Worm (Caenorhabditis elegans) whole organism, mixed stage, embryonic: ENCODE data around the gene C40H1.9.

Source experiments
- M03D4.4 ChIP-seq: sonication (generic microtip); optimal IDR thresholded peaks from 2 replicates; lab custom pipeline; 2017; ENCODE audit warnings: mild to moderate bottlenecking, missing genetic modification characterization, missing compliant biosample characterization
- bed-3 ChIP-seq: fragments of 200-800 bp; sonication (Bioruptor generic); optimal IDR thresholded peaks from 3 replicates; lab custom pipeline; 2018; ENCODE audit warnings: mild to moderate bottlenecking, missing genetic modification characterization, moderate library complexity, missing compliant biosample characterization
- blmp-1 ChIP-seq: fragments of 150-350 bp; optimal IDR thresholded peaks from 2 replicates; lab custom pipeline; 2014; ENCODE audit warnings: missing biosample characterization, missing genetic modification characterization
- ceh-39 ChIP-seq: fragments of 150-350 bp; optimal IDR thresholded peaks from 2 replicates; lab custom pipeline; 2014; ENCODE audit warnings: missing biosample characterization, missing genetic modification characterization
- ceh-43 ChIP-seq: fragments of 200-800 bp; sonication (Bioruptor generic); optimal IDR thresholded peaks from 2 replicates; lab custom pipeline; 2018; ENCODE audit warnings: mild to moderate bottlenecking, missing genetic modification characterization, moderate library complexity, missing compliant biosample characterization
- ceh-83 ChIP-seq: fragments of 200-800 bp; sonication (Bioruptor generic); optimal IDR thresholded peaks from 2 replicates; lab custom pipeline; 2018; ENCODE audit warnings: mild to moderate bottlenecking, missing genetic modification characterization, missing compliant biosample characterization
- ces-1 ChIP-seq: fragments of 150-350 bp; optimal IDR thresholded peaks from 2 replicates; lab custom pipeline; 2014; ENCODE audit warnings: missing biosample characterization, missing genetic modification reagents, missing genetic modification characterization
- cnd-1 ChIP-seq: fragments of 200-800 bp; sonication (Bioruptor generic); optimal IDR thresholded peaks from 2 replicates; lab custom pipeline; 2018; ENCODE audit warnings: mild to moderate bottlenecking, missing genetic modification characterization, missing compliant biosample characterization
- drap-1 ChIP-seq: fragments of 200-800 bp; sonication (Bioruptor generic); optimal IDR thresholded peaks from 3 replicates; lab custom pipeline; 2018; ENCODE audit warnings: mild to moderate bottlenecking, missing genetic modification characterization, missing compliant biosample characterization
- elt-1 ChIP-seq: sonication (generic microtip); optimal IDR thresholded peaks from 2 replicates; lab custom pipeline; 2017; ENCODE audit warnings: missing genetic modification characterization, mild to moderate bottlenecking, missing compliant biosample characterization, antibody characterized with exemption, moderate library complexity, borderline replicate concordance; ENCODE audit not compliant: insufficient read depth
- elt-3 ChIP-seq: fragments of 150-350 bp; optimal IDR thresholded peaks from 2 replicates; lab custom pipeline; 2014; ENCODE audit warnings: missing biosample characterization, missing genetic modification characterization
- flh-1 ChIP-seq: fragments of 200-800 bp; sonication (Bioruptor generic); optimal IDR thresholded peaks from 2 replicates; lab custom pipeline; 2018; ENCODE audit warnings: mild to moderate bottlenecking, missing genetic modification characterization, moderate library complexity, missing compliant biosample characterization
- ham-2 ChIP-seq: fragments of 200-800 bp; sonication (Bioruptor generic); optimal IDR thresholded peaks from 2 replicates; lab custom pipeline; 2018; ENCODE audit warnings: mild to moderate bottlenecking, missing genetic modification characterization, missing compliant biosample characterization
- hlh-1 ChIP-seq: fragments of 150-350 bp; optimal IDR thresholded peaks from 2 replicates; lab custom pipeline; 2014; ENCODE audit warnings: missing biosample characterization, missing genetic modification reagents, missing genetic modification characterization
- lin-13 ChIP-seq: fragments of 150-350 bp; optimal IDR thresholded peaks from 2 replicates; lab custom pipeline; 2014; ENCODE audit warnings: missing biosample characterization, missing genetic modification characterization
- lin-32 ChIP-seq: fragments of 200-800 bp; sonication (Bioruptor generic); optimal IDR thresholded peaks from 2 replicates; lab custom pipeline; 2018; ENCODE audit warnings: mild to moderate bottlenecking, missing genetic modification characterization, missing compliant biosample characterization
- lsy-2 ChIP-seq: fragments of 150-350 bp; optimal IDR thresholded peaks from 2 replicates; lab custom pipeline; 2014; ENCODE audit warnings: missing biosample characterization, missing genetic modification characterization
- mep-1 ChIP-seq: fragments of 150-350 bp; optimal IDR thresholded peaks from 2 replicates; lab custom pipeline; 2017; ENCODE audit warnings: missing biosample characterization, missing genetic modification reagents, missing genetic modification characterization, inconsistent platforms
- nhr-12 ChIP-seq: fragments of 150-350 bp; optimal IDR thresholded peaks from 2 replicates; lab custom pipeline; 2014; ENCODE audit warnings: missing biosample characterization, missing genetic modification characterization
- nhr-2 ChIP-seq: fragments of 150-350 bp; optimal IDR thresholded peaks from 2 replicates; lab custom pipeline; 2014; ENCODE audit warnings: missing biosample characterization, missing genetic modification characterization
- nhr-28 ChIP-seq: fragments of 150-350 bp; optimal IDR thresholded peaks from 2 replicates; lab custom pipeline; 2014; ENCODE audit warnings: missing biosample characterization, missing genetic modification characterization
- nhr-76 ChIP-seq: sonication (generic microtip); optimal IDR thresholded peaks from 2 replicates; lab custom pipeline; 2017; ENCODE audit warnings: missing biosample characterization, missing genetic modification characterization
- pha-4 ChIP-seq: fragments of 150-350 bp; optimal IDR thresholded peaks from 2 replicates; lab custom pipeline; 2018; ENCODE audit warnings: missing biosample characterization, missing genetic modification reagents, missing genetic modification characterization
- sem-2 ChIP-seq: fragments of 200-800 bp; sonication (Bioruptor generic); optimal IDR thresholded peaks from 2 replicates; lab custom pipeline; 2018; ENCODE audit warnings: mild to moderate bottlenecking, missing genetic modification characterization, missing compliant biosample characterization
- snpc-4 ChIP-seq: fragments of 150-350 bp; optimal IDR thresholded peaks from 2 replicates; lab custom pipeline; 2014; ENCODE audit warnings: missing biosample characterization, missing genetic modification characterization
- sptf-1 ChIP-seq: sonication (generic microtip); optimal IDR thresholded peaks from 2 replicates; lab custom pipeline; 2017; ENCODE audit warnings: mild to moderate bottlenecking, missing genetic modification characterization, moderate library complexity, missing compliant biosample characterization
- unc-120 ChIP-seq: sonication (generic microtip); optimal IDR thresholded peaks from 2 replicates; lab custom pipeline; 2017; ENCODE audit warnings: missing genetic modification characterization, missing compliant biosample characterization; ENCODE audit not compliant: poor library complexity, severe bottlenecking
- unc-39 ChIP-seq: fragments of 150-350 bp; optimal IDR thresholded peaks from 2 replicates; lab custom pipeline; 2014; ENCODE audit warnings: missing biosample characterization, missing genetic modification characterization
- unc-62 ChIP-seq: fragments of 150-350 bp; optimal IDR thresholded peaks from 2 replicates; lab custom pipeline; 2014; ENCODE audit warnings: missing biosample characterization, missing genetic modification reagents, missing genetic modification characterization
- zip-8 ChIP-seq: fragments of 150-350 bp; optimal IDR thresholded peaks from 2 replicates; lab custom pipeline; 2014; ENCODE audit warnings: missing biosample characterization, missing genetic modification characterization
- ztf-11 ChIP-seq: fragments of 150-350 bp; optimal IDR thresholded peaks from 2 replicates; lab custom pipeline; 2014; ENCODE audit warnings: missing biosample characterization, missing genetic modification characterization

Gene C40H1.9

DNA sequence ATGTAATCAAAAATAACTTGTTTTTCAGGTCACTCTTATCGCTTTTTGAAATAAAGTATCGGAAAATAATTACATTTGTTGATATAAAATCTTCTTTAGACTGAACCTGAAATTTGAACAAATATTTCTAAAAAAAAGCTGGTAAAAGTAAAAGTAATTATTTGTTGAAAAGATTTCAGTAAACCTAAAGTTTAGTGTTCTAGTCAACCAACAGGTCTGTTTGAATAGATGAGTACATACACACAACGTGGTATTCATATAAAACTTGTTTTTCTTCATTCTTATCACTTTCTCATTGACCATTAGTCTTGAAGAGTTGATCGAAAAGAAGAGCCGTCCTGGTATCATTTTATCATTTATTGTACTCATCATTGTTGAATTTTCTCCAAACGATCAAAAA lies at the start of gene C40H1.9:
Gene C40H1.9 (plus strand): TSS at position 301 of the 400 bp plus-strand sequence.
- TF ChIP-seq nhr-76: no peak
- TF ChIP-seq hlh-1 (tag; lab: Kevin White, UChicago): no peak
- no peak for TF ChIP-seq lsy-2
- no peak for TF ChIP-seq nhr-28 (tag; lab: Kevin White, UChicago)
- no peak for TF ChIP-seq mep-1 (tag; lab: Kevin White, UChicago)
- no peak for TF ChIP-seq snpc-4 (tag; lab: Kevin White, UChicago)
- TF ChIP-seq M03D4.4: no peak
- no peak for TF ChIP-seq nhr-2 (tag; lab: Kevin White, UChicago)
- no peak for TF ChIP-seq blmp-1
- TF ChIP-seq sptf-1 (tag; lab: Kevin White, UChicago): no peak
- TF ChIP-seq ces-1: no peak

DNA sequence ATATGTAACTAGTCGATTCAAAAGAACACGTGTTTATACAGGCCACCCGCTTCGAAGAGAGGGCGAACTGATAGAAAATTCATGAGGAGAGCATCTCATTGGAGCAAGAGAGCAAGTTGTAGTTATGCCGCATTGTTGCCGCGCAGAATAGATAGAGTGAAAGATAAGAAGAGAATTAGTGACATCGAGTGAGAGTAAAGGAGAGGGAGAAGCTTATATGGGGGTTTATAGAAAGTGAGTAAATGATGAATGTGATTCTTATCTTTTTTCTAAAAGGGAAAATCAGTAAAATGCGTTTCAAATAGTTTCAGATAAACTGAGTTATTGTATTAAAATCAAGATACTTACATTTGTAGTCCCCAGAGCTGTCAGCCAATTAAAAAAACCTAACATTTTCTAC lies 49.6 kb upstream of the C40H1.9 start:
- TF ChIP-seq ceh-43 (GFP tag; lab: Kevin White, UChicago) (no peak), snpc-4 (tag; lab: Kevin White, UChicago) (no peak), blmp-1 (no peak), zip-8 (tag; lab: Kevin White, UChicago) (no peak), unc-39 (tag; lab: Kevin White, UChicago) (no peak), sem-2 (no peak), lin-13 (tag; lab: Kevin White, UChicago) (no peak)

DNA sequence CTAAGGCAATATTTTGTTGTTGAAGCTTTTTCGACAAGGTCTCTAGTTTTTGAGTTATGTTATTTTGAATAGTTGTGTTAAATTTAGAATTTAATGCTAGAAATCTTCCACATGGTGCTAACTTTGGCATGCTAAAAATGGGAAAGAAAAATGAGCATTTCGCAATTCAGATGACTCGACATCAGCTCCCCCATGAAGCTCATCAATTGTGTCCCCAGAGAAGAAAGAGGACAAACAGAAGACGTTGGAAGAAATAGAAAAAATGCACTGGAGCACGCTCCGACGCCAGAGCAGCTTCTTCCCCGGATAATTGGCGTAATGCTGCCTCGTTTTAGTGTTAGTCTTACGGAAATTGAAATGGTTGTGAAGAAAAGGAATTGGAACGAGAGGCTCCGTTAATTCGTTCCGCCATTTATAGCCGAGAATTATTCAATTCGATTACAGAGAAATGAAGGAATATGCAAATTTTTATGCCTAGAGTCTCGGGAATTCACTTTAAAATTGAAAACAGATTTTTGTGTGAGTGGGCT lies 48.3 kb upstream of the C40H1.9 start:
- no peak for TF ChIP-seq ztf-11 (tag; lab: Kevin White, UChicago)
- no peak for TF ChIP-seq drap-1 (GFP tag; lab: Kevin White, UChicago)
- TF ChIP-seq ces-1: peak; percentile 81
- no peak for TF ChIP-seq elt-3 (tag; lab: Kevin White, UChicago)
- TF ChIP-seq cnd-1 (tag; lab: Kevin White, UChicago): no peak

DNA sequence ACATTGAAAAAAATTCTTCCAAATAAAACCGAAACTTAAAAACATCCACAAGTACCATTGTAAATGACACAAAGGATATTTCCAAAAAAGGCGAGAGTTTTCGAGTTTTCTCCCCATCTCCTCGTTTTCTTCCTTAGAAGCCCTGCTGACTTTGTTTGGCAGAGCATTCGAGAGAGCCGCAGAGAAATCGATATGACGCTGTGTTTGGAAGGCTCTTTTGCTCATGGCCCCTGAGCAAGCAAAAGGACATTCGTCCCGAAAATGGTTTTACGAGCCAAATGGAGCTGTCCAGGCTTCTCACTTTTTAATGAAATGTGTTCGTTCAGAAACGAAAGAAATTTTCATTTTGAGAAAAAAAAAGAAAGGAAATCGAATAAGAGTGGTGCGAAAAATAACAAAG lies 47.6 kb upstream of the C40H1.9 start:
- TF ChIP-seq unc-62 (GFP tag; lab: Kevin White, UChicago): no peak
- peak; percentile 42 for TF ChIP-seq ces-1

DNA sequence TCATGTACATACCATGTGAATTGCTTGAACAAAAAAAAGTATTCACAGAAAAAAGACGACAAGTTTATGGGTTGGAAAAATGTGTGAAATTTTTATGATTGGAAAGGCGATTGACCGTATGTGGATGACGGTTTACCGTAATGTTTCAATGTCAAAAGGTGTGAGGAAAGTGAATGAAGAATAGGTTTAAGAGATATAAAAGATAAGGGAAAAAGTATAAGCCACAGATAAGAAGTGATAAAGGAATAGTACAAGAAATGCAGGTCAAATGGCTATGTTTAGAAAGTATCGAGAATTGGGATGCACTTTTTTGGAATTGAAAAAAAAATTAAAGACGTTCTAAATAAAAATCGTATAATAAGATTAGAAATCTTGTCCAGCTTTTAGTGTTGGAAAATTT lies 41.9 kb upstream of the C40H1.9 start:
- TF ChIP-seq unc-62 (GFP tag; lab: Kevin White, UChicago): no peak
- no peak for TF ChIP-seq sptf-1 (tag; lab: Kevin White, UChicago)
- no peak for TF ChIP-seq elt-1 (tag; lab: Kevin White, UChicago)
- TF ChIP-seq elt-3 (tag; lab: Kevin White, UChicago): no peak
- no peak for TF ChIP-seq lsy-2
- TF ChIP-seq unc-39 (tag; lab: Kevin White, UChicago): no peak
- TF ChIP-seq ceh-83 (GFP tag; lab: Kevin White, UChicago): no peak
- TF ChIP-seq sem-2: no peak
- TF ChIP-seq ham-2 (GFP tag; lab: Kevin White, UChicago): no peak
- TF ChIP-seq bed-3 (GFP tag; lab: Kevin White, UChicago): no peak
- no peak for TF ChIP-seq nhr-2 (tag; lab: Kevin White, UChicago)
- no peak for TF ChIP-seq nhr-12 (tag; lab: Kevin White, UChicago)
- no peak for TF ChIP-seq zip-8 (tag; lab: Kevin White, UChicago)
- TF ChIP-seq M03D4.4: no peak
- no peak for TF ChIP-seq ceh-39
- TF ChIP-seq lin-32 (GFP tag; lab: Kevin White, UChicago): no peak
- no peak for TF ChIP-seq ces-1
- TF ChIP-seq hlh-1 (tag; lab: Kevin White, UChicago): no peak
- TF ChIP-seq nhr-76: no peak
- TF ChIP-seq flh-1 (GFP tag; lab: Kevin White, UChicago): no peak

DNA sequence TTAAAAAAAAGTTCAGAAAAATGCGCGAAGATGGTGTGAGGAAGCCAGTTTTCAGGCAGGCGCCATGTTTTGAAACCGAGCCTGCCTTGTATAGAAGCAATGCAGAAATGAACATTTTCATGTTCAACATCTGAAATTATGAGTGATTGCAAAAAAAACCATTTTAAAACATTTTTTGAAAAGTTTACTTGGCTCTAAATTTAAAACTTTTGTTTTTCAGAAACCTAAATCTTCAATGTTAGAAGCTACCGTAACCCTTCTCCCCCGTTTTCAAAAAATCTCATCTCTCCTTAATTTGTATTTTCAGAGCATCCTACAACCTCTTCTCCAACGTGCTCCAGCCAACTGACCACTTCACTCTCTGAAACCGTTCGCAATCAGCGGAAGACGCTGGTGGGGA lies 38.3 kb upstream of the C40H1.9 start, which contains the start of gene fozi-1:
Gene fozi-1 (plus strand): TSS at position 301 of the 400 bp plus-strand sequence.
- TF ChIP-seq elt-3 (tag; lab: Kevin White, UChicago) (no peak), cnd-1 (tag; lab: Kevin White, UChicago) (no peak), blmp-1 (no peak), ceh-39 (no peak), flh-1 (GFP tag; lab: Kevin White, UChicago) (no peak), hlh-1 (tag; lab: Kevin White, UChicago) (no peak), elt-1 (tag; lab: Kevin White, UChicago) (no peak), pha-4 (tag; lab: Kevin White, UChicago) (no peak), unc-39 (tag; lab: Kevin White, UChicago) (no peak), lin-13 (tag; lab: Kevin White, UChicago) (no peak), unc-120 (tag; lab: Kevin White, UChicago) (no peak), ham-2 (GFP tag; lab: Kevin White, UChicago) (no peak), snpc-4 (tag; lab: Kevin White, UChicago) (no peak), M03D4.4 (no peak), sem-2 (no peak), mep-1 (tag; lab: Kevin White, UChicago) (no peak), nhr-28 (tag; lab: Kevin White, UChicago) (no peak)
